Worm (Caenorhabditis elegans): ENCODE data around the gene C01C4.3.

- TF ChIP-seq W03F9.2 (tag; optimal IDR thresholded peaks at IDR 0.05) (no peak), dao-5 (tag; optimal IDR thresholded peaks at IDR 0.05) (no peak)
Measured at ce11 chrX:3686420-3686819, 10.3 kb upstream of the C01C4.3 start.
